Worm (Caenorhabditis elegans) whole organism, young adult: Measurements from ENCODE around the gene F41G3.3.

Experiments used
- F57A8.1 ChIP-seq: fragments of 200-800 bp; sonication (Bioruptor generic); optimal IDR thresholded peaks from 2 replicates; lab custom pipeline; 2018; ENCODE audit warnings: mild to moderate bottlenecking, missing genetic modification characterization, moderate library complexity, missing compliant biosample characterization
- T07F8.4 ChIP-seq: sonication (generic microtip); optimal IDR thresholded peaks from 2 replicates; lab custom pipeline; 2016; ENCODE audit warnings: mild to moderate bottlenecking, missing genetic modification characterization, moderate library complexity, missing compliant biosample characterization
- hmg-1.2 ChIP-seq: fragments of 200-800 bp; sonication (Bioruptor generic); IDR thresholded peaks from 2 replicates; pipeline ENCODE4 v1.3.6; 2022; ENCODE audit warnings: missing genetic modification reagents, missing genetic modification characterization, missing compliant biosample characterization
- unc-130 ChIP-seq: sonication (generic microtip); optimal IDR thresholded peaks from 2 replicates; lab custom pipeline; 2016; ENCODE audit warnings: missing genetic modification reagents, missing genetic modification characterization, missing compliant biosample characterization
- ztf-26 ChIP-seq: sonication (generic microtip); optimal IDR thresholded peaks from 2 replicates; lab custom pipeline; 2017; ENCODE audit warnings: missing genetic modification characterization, missing compliant biosample characterization

- TF ChIP-seq hmg-1.2 (GFP tag; lab: Robert Waterston, UW) (no peak), ztf-26 (tag; lab: Kevin White, UChicago) (no peak), unc-130 (GFP tag; lab: Kevin White, UChicago) (no peak), F57A8.1 (GFP tag; lab: Kevin White, UChicago) (no peak), T07F8.4 (tag; lab: Kevin White, UChicago) (no peak)
Observed at ce11 chrII:6715853-6716252, 40.5 kb upstream of the F41G3.3 start.
